Fruit fly (Drosophila melanogaster) whole organism, embryonic: ENCODE data around the gene Arp2.
A peak's percentile ranks its signal among the peaks of the same experiment; 100 is the strongest.

Experiments used
- Aef1 ChIP-seq: fragments of 200-800 bp; sonication (Bioruptor generic); IDR thresholded peaks from 3 replicates; pipeline ENCODE4 v1.3.6; 2022; ENCODE audit warnings: missing biosample characterization, missing genetic modification characterization
- BEAF-32 ChIP-seq: fragments of 200-800 bp; sonication (Bioruptor generic); optimal IDR thresholded peaks from 3 replicates; lab custom pipeline; 2017; ENCODE audit warnings: missing biosample characterization, missing genetic modification characterization, mild to moderate bottlenecking, moderate library complexity, missing genetic modification reagents
- Bdp1 ChIP-seq: fragments of 200-800 bp; sonication (Bioruptor generic); optimal IDR thresholded peaks from 3 replicates; lab custom pipeline; 2016; ENCODE audit warnings: missing biosample characterization, missing genetic modification characterization
- Bgb ChIP-seq: fragments of 200-800 bp; sonication (Bioruptor generic); IDR thresholded peaks from 2 replicates; pipeline ENCODE4 v1.3.6; 2022; ENCODE audit warnings: missing biosample characterization, missing genetic modification characterization; ENCODE audit not compliant: partially characterized antibody
- Blimp-1 ChIP-seq: fragments of 200-800 bp; sonication (Bioruptor generic); optimal IDR thresholded peaks from 3 replicates; lab custom pipeline; 2018; ENCODE audit warnings: missing biosample characterization, missing genetic modification characterization, mild to moderate bottlenecking, moderate library complexity, missing genetic modification reagents
- CG1024 ChIP-seq: fragments of 200-800 bp; sonication (Bioruptor generic); IDR thresholded peaks from 2 replicates; pipeline ENCODE4 v1.3.6; 2022; ENCODE audit warnings: missing biosample characterization, missing genetic modification characterization
- CG10979 ChIP-seq: fragments of 200-800 bp; sonication (Bioruptor generic); optimal IDR thresholded peaks from 2 replicates; lab custom pipeline; 2018; ENCODE audit warnings: missing biosample characterization, mild to moderate bottlenecking, missing genetic modification characterization, moderate library complexity
- CG12071 ChIP-seq: fragments of 200-800 bp; sonication (Bioruptor generic); optimal IDR thresholded peaks from 3 replicates; lab custom pipeline; 2018; ENCODE audit warnings: missing biosample characterization, mild to moderate bottlenecking, missing genetic modification characterization
- CG12391 ChIP-seq: fragments of 200-800 bp; sonication (Bioruptor generic); optimal IDR thresholded peaks from 3 replicates; lab custom pipeline; 2018; ENCODE audit warnings: missing biosample characterization, mild to moderate bottlenecking, missing genetic modification characterization, moderate library complexity
- CG13287 ChIP-seq: fragments of 200-800 bp; sonication (Bioruptor generic); IDR thresholded peaks from 2 replicates; pipeline ENCODE4 v1.3.6; 2022; ENCODE audit warnings: missing biosample characterization, missing genetic modification characterization; ENCODE audit not compliant: partially characterized antibody
- CG13424 ChIP-seq: fragments of 200-800 bp; sonication (Bioruptor generic); optimal IDR thresholded peaks from 2 replicates; lab custom pipeline; 2019; ENCODE audit warnings: missing biosample characterization, mild to moderate bottlenecking, missing genetic modification characterization, moderate library complexity
- CG1602 ChIP-seq: fragments of 200-800 bp; sonication (Bioruptor generic); optimal IDR thresholded peaks from 3 replicates; lab custom pipeline; 2016; ENCODE audit warnings: missing biosample characterization, missing genetic modification characterization
- CG17186 ChIP-seq: fragments of 200-800 bp; sonication (Bioruptor generic); optimal IDR thresholded peaks from 3 replicates; lab custom pipeline; 2017; ENCODE audit warnings: missing biosample characterization, missing genetic modification reagents, missing genetic modification characterization
- CG17361 ChIP-seq: fragments of 200-800 bp; sonication (Bioruptor generic); IDR thresholded peaks from 3 replicates; pipeline ENCODE4 v1.3.6; 2022; ENCODE audit warnings: missing biosample characterization, missing genetic modification characterization
- CG18011 ChIP-seq: fragments of 200-800 bp; sonication (Bioruptor generic); optimal IDR thresholded peaks from 2 replicates; lab custom pipeline; 2017; ENCODE audit warnings: missing biosample characterization, missing genetic modification characterization, mild to moderate bottlenecking, moderate library complexity, missing genotype
- CG18764 ChIP-seq: fragments of 200-800 bp; sonication (Bioruptor generic); optimal IDR thresholded peaks from 3 replicates; lab custom pipeline; 2016; ENCODE audit warnings: missing biosample characterization, missing genetic modification characterization
- CG30403 ChIP-seq: fragments of 200-800 bp; sonication (Bioruptor generic); optimal IDR thresholded peaks from 3 replicates; lab custom pipeline; 2016; ENCODE audit warnings: missing biosample characterization, missing genetic modification characterization
- CG31365 ChIP-seq: fragments of 200-800 bp; sonication (Bioruptor generic); optimal IDR thresholded peaks from 2 replicates; lab custom pipeline; 2018; ENCODE audit warnings: missing biosample characterization, mild to moderate bottlenecking, missing genetic modification characterization
- CG33213 ChIP-seq: fragments of 200-800 bp; sonication (Bioruptor generic); optimal IDR thresholded peaks from 3 replicates; lab custom pipeline; 2016; ENCODE audit warnings: missing biosample characterization, missing genetic modification characterization
- CG3838 ChIP-seq: fragments of 200-800 bp; sonication (Bioruptor generic); optimal IDR thresholded peaks from 3 replicates; lab custom pipeline; 2016; ENCODE audit warnings: missing biosample characterization, missing genetic modification characterization
- CG43689 ChIP-seq: fragments of 200-800 bp; sonication (Bioruptor generic); IDR thresholded peaks from 2 replicates; pipeline ENCODE4 v1.3.6; 2022; ENCODE audit warnings: missing biosample characterization, missing genetic modification characterization
- CG5180 ChIP-seq: fragments of 200-800 bp; sonication (Bioruptor generic); optimal IDR thresholded peaks from 3 replicates; lab custom pipeline; 2017; ENCODE audit warnings: missing biosample characterization, missing genetic modification characterization, mild to moderate bottlenecking, moderate library complexity, missing genetic modification reagents
- CG6689 ChIP-seq: fragments of 200-800 bp; sonication (Bioruptor generic); IDR thresholded peaks from 2 replicates; pipeline ENCODE4 v1.3.6; 2022; ENCODE audit warnings: missing biosample characterization, missing genetic modification characterization
- CG9437 ChIP-seq: fragments of 200-800 bp; sonication (Bioruptor generic); optimal IDR thresholded peaks from 2 replicates; lab custom pipeline; 2018; ENCODE audit warnings: missing biosample characterization, mild to moderate bottlenecking, missing genetic modification characterization
- Dip3 ChIP-seq: fragments of 200-800 bp; sonication (Bioruptor generic); optimal IDR thresholded peaks from 3 replicates; lab custom pipeline; 2016; ENCODE audit warnings: missing biosample characterization, missing genetic modification characterization
- Hmr ChIP-seq: fragments of 200-800 bp; sonication (Bioruptor generic); optimal IDR thresholded peaks from 3 replicates; lab custom pipeline; 2017; ENCODE audit warnings: mild to moderate bottlenecking, missing biosample characterization, missing genetic modification reagents, missing genetic modification characterization
- Hr39 ChIP-seq: fragments of >200 bp; optimal IDR thresholded peaks from 2 replicates; lab custom pipeline; 2017
- MESR4 ChIP-seq: fragments of 200-800 bp; sonication (Bioruptor generic); optimal IDR thresholded peaks from 2 replicates; lab custom pipeline; 2018; ENCODE audit warnings: missing biosample characterization, mild to moderate bottlenecking, missing genetic modification characterization, moderate library complexity
- Med ChIP-seq: fragments of 200-800 bp; sonication (Bioruptor generic); peaks from one replicate; lab custom pipeline; 2016; ENCODE audit warnings: missing biosample characterization, missing genetic modification characterization, mild to moderate bottlenecking, inconsistent platforms, moderate library complexity
- NC2α ChIP-seq: fragments of 200-800 bp; sonication (Bioruptor generic); optimal IDR thresholded peaks from 2 replicates; lab custom pipeline; 2016; ENCODE audit warnings: missing biosample characterization, missing genetic modification characterization
- Nf-YA ChIP-seq: fragments of 200-800 bp; sonication (Bioruptor generic); IDR thresholded peaks from 2 replicates; pipeline ENCODE4 v1.3.6; 2022; ENCODE audit warnings: missing biosample characterization, missing genetic modification characterization
- Side ChIP-seq: fragments of 200-800 bp; sonication (Bioruptor generic); optimal IDR thresholded peaks from 2 replicates; lab custom pipeline; 2016; ENCODE audit warnings: missing biosample characterization, missing genetic modification characterization
- Sox102F ChIP-seq: fragments of 200-800 bp; sonication (Bioruptor generic); optimal IDR thresholded peaks from 2 replicates; lab custom pipeline; 2018; ENCODE audit warnings: missing biosample characterization, mild to moderate bottlenecking, missing genetic modification characterization, moderate library complexity
- Sry-δ ChIP-seq: fragments of 200-800 bp; sonication (Bioruptor generic); optimal IDR thresholded peaks from 2 replicates; lab custom pipeline; 2016; ENCODE audit warnings: missing biosample characterization, missing genetic modification characterization
- ash1 ChIP-seq: fragments of 200-800 bp; sonication (Bioruptor generic); optimal IDR thresholded peaks from 2 replicates; lab custom pipeline; 2018; ENCODE audit warnings: missing biosample characterization, mild to moderate bottlenecking, missing genetic modification characterization
- bbx ChIP-seq: fragments of 200-800 bp; sonication (Bioruptor generic); IDR thresholded peaks from 2 replicates; pipeline ENCODE4 v1.3.6; 2022; ENCODE audit warnings: missing biosample characterization, missing genetic modification characterization; ENCODE audit not compliant: partially characterized antibody
- br ChIP-seq: fragments of >200 bp; optimal IDR thresholded peaks from 2 replicates; lab custom pipeline; 2017
- cas ChIP-seq: fragments of 200-800 bp; sonication (Bioruptor generic); IDR thresholded peaks from 2 replicates; pipeline ENCODE4 v1.3.6; 2022; ENCODE audit warnings: missing biosample characterization, missing genetic modification characterization
- ci ChIP-seq: fragments of 200-800 bp; sonication (Bioruptor generic); IDR thresholded peaks from 3 replicates; pipeline ENCODE4 v1.3.6; 2022; ENCODE audit warnings: missing biosample characterization, missing genetic modification characterization
- dati ChIP-seq: fragments of 200-800 bp; sonication (Bioruptor generic); IDR thresholded peaks from 2 replicates; pipeline ENCODE4 v1.3.6; 2022; ENCODE audit warnings: missing biosample characterization, missing genetic modification characterization
- disco-r ChIP-seq: fragments of 200-800 bp; sonication (Bioruptor generic); optimal IDR thresholded peaks from 2 replicates; lab custom pipeline; 2016; ENCODE audit warnings: missing biosample characterization, missing genetic modification characterization
- ems ChIP-seq: fragments of 200-800 bp; sonication (Bioruptor generic); optimal IDR thresholded peaks from 3 replicates; lab custom pipeline; 2016; ENCODE audit warnings: missing biosample characterization, missing genetic modification characterization
- eve ChIP-seq, 2 experiments: fragments of >200 bp; optimal IDR thresholded peaks; 2 replicates each; lab custom pipeline; 2017; ENCODE audit warnings: missing biosample characterization in 2 of 2, missing genetic modification characterization in 2 of 2
- gcm2 ChIP-seq: fragments of 200-800 bp; sonication (Bioruptor generic); optimal IDR thresholded peaks from 2 replicates; lab custom pipeline; 2016; ENCODE audit warnings: missing biosample characterization, missing genetic modification characterization
- gem ChIP-seq: fragments of 200-800 bp; sonication (Bioruptor generic); optimal IDR thresholded peaks from 2 replicates; lab custom pipeline; 2019; ENCODE audit warnings: missing biosample characterization, mild to moderate bottlenecking, missing genetic modification characterization, moderate library complexity
- knrl ChIP-seq: fragments of 200-800 bp; sonication (Bioruptor generic); IDR thresholded peaks from 3 replicates; pipeline ENCODE4 v1.3.6; 2022; ENCODE audit warnings: missing biosample characterization, missing genetic modification characterization; ENCODE audit not compliant: partially characterized antibody
- psq ChIP-seq: fragments of 200-800 bp; sonication (Bioruptor generic); optimal IDR thresholded peaks from 2 replicates; lab custom pipeline; 2017; ENCODE audit warnings: missing biosample characterization, missing genetic modification characterization
- pzg ChIP-seq: fragments of 200-800 bp; sonication (Bioruptor generic); optimal IDR thresholded peaks from 3 replicates; lab custom pipeline; 2018; ENCODE audit warnings: missing biosample characterization, mild to moderate bottlenecking, missing genetic modification characterization, moderate library complexity
- schlank ChIP-seq: fragments of 200-800 bp; sonication (Bioruptor generic); optimal IDR thresholded peaks from 2 replicates; lab custom pipeline; 2018; ENCODE audit warnings: missing biosample characterization, mild to moderate bottlenecking, missing genetic modification characterization
- scrt ChIP-seq: fragments of 200-800 bp; sonication (Bioruptor generic); optimal IDR thresholded peaks from 2 replicates; lab custom pipeline; 2018; ENCODE audit warnings: missing biosample characterization, mild to moderate bottlenecking, missing genetic modification characterization, moderate library complexity
- tna ChIP-seq: fragments of 200-800 bp; sonication (Bioruptor generic); IDR thresholded peaks from 2 replicates; pipeline ENCODE4 v1.3.6; 2022; ENCODE audit warnings: missing biosample characterization, missing genetic modification characterization; ENCODE audit not compliant: partially characterized antibody
- zfh2 ChIP-seq: fragments of 200-800 bp; sonication (Bioruptor generic); optimal IDR thresholded peaks from 2 replicates; lab custom pipeline; 2016; ENCODE audit warnings: missing biosample characterization, missing genetic modification characterization

Arp2 gene

dm6 chrX:16581703-16582102 is 27.9 kb upstream of the Arp2 start (continued):
- TF ChIP-seq bbx (GFP tag; lab: Robert Waterston, UW) (no peak), CG18011 (no peak), gcm2 (GFP tag; lab: Kevin White, UChicago) (no peak), Bgb (GFP tag; lab: Robert Waterston, UW) (no peak), CG12391 (tag; lab: Kevin White, UChicago) (no peak), cas (GFP tag; lab: Robert Waterston, UW) (no peak), CG1024 (GFP tag; lab: Robert Waterston, UW) (no peak), ems (GFP tag; lab: Kevin White, UChicago) (no peak), CG12071 (GFP tag; lab: Kevin White, UChicago) (no peak), Blimp-1 (GFP tag; lab: Kevin White, UChicago) (no peak), pzg (GFP tag; lab: Kevin White, UChicago) (no peak), ci (no peak), schlank (tag; lab: Kevin White, UChicago) (no peak), Aef1 (GFP tag; lab: Robert Waterston, UW) (no peak), CG31365 (no peak), tna (no peak), CG5180 (GFP tag; lab: Kevin White, UChicago) (no peak), CG10979 (tag; lab: Kevin White, UChicago) (no peak), CG6689 (GFP tag; lab: Robert Waterston, UW) (no peak), CG17361 (GFP tag; lab: Robert Waterston, UW) (0 out of 3 replicates have a peak, but pooled peaks have one; percentile 15), disco-r (GFP tag; lab: Kevin White, UChicago) (no peak), Nf-YA (GFP tag; lab: Robert Waterston, UW) (no peak), MESR4 (GFP tag; lab: Kevin White, UChicago) (no peak), CG33213 (GFP tag; lab: Kevin White, UChicago) (no peak), ash1 (GFP tag; lab: Kevin White, UChicago) (no peak), Dip3 (GFP tag; lab: Kevin White, UChicago) (no peak), Hmr (GFP tag; lab: Kevin White, UChicago) (peak; percentile 17), zfh2 (GFP tag; lab: Kevin White, UChicago) (peak; percentile 39), CG3838 (GFP tag; lab: Kevin White, UChicago) (no peak), Hr39 (lab: Kevin White, UChicago) (no peak), Side (GFP tag; lab: Kevin White, UChicago) (no peak), Sry-δ (GFP tag; lab: Kevin White, UChicago) (no peak), CG13424 (tag; lab: Kevin White, UChicago) (peak; percentile 22), scrt (peak; percentile 4), gem (tag; lab: Kevin White, UChicago) (peak; percentile 38), CG9437 (no peak), br (lab: Kevin White, UChicago) (no peak), NC2α (no peak), CG1602 (GFP tag; lab: Kevin White, UChicago) (no peak), CG17186 (GFP tag; lab: Kevin White, UChicago) (no peak), eve (GFP tag; optimal IDR thresholded peaks at IDR 0.05; lab: Kevin White, UChicago) (no peak), dati (GFP tag; lab: Robert Waterston, UW) (no peak), CG43689 (GFP tag; lab: Robert Waterston, UW) (no peak), Sox102F (GFP tag; lab: Kevin White, UChicago) (no peak), Med (GFP tag; lab: Kevin White, UChicago) (peak; percentile 70), knrl (GFP tag; lab: Robert Waterston, UW) (no peak), CG13287 (GFP tag; lab: Robert Waterston, UW) (no peak), CG30403 (GFP tag; lab: Kevin White, UChicago) (peak; percentile 2), Bdp1 (GFP tag; lab: Kevin White, UChicago) (no peak), BEAF-32 (GFP tag; lab: Kevin White, UChicago) (no peak), psq (GFP tag; lab: Kevin White, UChicago) (no peak), CG18764 (GFP tag; lab: Kevin White, UChicago) (no peak)
